Fruit fly (Drosophila melanogaster): ENCODE measurements around the gene Rubicon.

Gene Rubicon

DNA sequence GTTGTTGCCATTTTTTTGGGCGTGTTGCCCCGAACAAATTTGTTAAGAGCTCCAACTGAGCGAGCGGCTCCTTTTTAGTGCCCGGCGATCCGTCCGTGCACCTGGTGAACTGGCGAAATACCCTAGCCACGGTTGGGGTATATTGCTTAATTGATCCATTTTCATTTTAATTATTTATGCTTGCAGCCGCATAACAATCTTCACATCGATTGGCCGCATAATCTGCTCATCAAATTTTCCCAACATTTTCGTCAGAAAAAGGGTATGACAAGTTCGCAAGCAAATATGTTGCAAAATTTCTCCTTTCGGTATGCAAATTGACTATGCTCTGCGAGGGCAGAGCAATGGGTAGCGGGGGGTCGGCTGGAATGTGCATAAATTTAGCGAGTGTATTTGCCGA lies 9.2 kb upstream of the Rubicon start (continued):
- TF ChIP-seq spab (GFP tag; optimal IDR thresholded peaks at IDR 0.05) = no peak
- peak; percentile 3 for TF ChIP-seq CG3919 (GFP tag; optimal IDR thresholded peaks at IDR 0.05)
- 0 out of 3 replicates have a peak, but pooled peaks have one; percentile 22 for TF ChIP-seq CG6163 (GFP tag; IDR thresholded peaks at IDR 0.05)
- no peak for TF ChIP-seq fd85E (GFP tag; optimal IDR thresholded peaks at IDR 0.05)
- peak; percentile 31 for TF ChIP-seq Eip93F (GFP tag; optimal IDR thresholded peaks at IDR 0.05)
- no peak for TF ChIP-seq CG8632 (GFP tag; optimal IDR thresholded peaks at IDR 0.05)
- no peak for TF ChIP-seq pdm3 (GFP tag; optimal IDR thresholded peaks at IDR 0.05)
- TF ChIP-seq fkh (GFP tag; optimal IDR thresholded peaks at IDR 0.05) = no peak
- TF ChIP-seq Gug (GFP tag; IDR thresholded peaks at IDR 0.05) = no peak
- TF ChIP-seq CG4318 (GFP tag; optimal IDR thresholded peaks at IDR 0.05) = no peak
- TF ChIP-seq Smox (GFP tag; optimal IDR thresholded peaks at IDR 0.05) = peak; percentile 56
- no peak for TF ChIP-seq CG8319 (GFP tag; optimal IDR thresholded peaks at IDR 0.05)
- TF ChIP-seq topi (GFP tag; optimal IDR thresholded peaks at IDR 0.05) = peak; percentile 64
- TF ChIP-seq CG3032 (tag; optimal IDR thresholded peaks at IDR 0.05) = no peak
- TF ChIP-seq CG32006 (GFP tag; optimal IDR thresholded peaks at IDR 0.05) = no peak
- no peak for TF ChIP-seq CG6808 (GFP tag; optimal IDR thresholded peaks at IDR 0.05)
- peak; percentile 58 for TF ChIP-seq Met (GFP tag; optimal IDR thresholded peaks at IDR 0.05)
- no peak for TF ChIP-seq fd59A (GFP tag; optimal IDR thresholded peaks at IDR 0.05)
- peak; percentile 61 for TF ChIP-seq CG31627 (GFP tag; optimal IDR thresholded peaks at IDR 0.05)
- no peak for TF ChIP-seq eg (GFP tag; IDR thresholded peaks at IDR 0.05)
- peak; percentile 25 for TF ChIP-seq acj6 (GFP tag; optimal IDR thresholded peaks at IDR 0.05)
- peak; percentile 64 for TF ChIP-seq lz (GFP tag; optimal IDR thresholded peaks at IDR 0.05)
- TF ChIP-seq net (GFP tag; optimal IDR thresholded peaks at IDR 0.05) = no peak
- TF ChIP-seq CG11762 (GFP tag; optimal IDR thresholded peaks at IDR 0.05; ENCODE audit: insufficient read depth) = no peak
- TF ChIP-seq Eip75B (GFP tag; optimal IDR thresholded peaks at IDR 0.05) = peak; percentile 3
- TF ChIP-seq Ets96B (tag; optimal IDR thresholded peaks at IDR 0.05) = no peak
- TF ChIP-seq Hr39 (GFP tag; optimal IDR thresholded peaks at IDR 0.05) = peak; percentile 72
- TF ChIP-seq OdsH (GFP tag; optimal IDR thresholded peaks at IDR 0.05) = no peak
- no peak for TF ChIP-seq Sox15 (GFP tag; optimal IDR thresholded peaks at IDR 0.05)
- no peak for TF ChIP-seq CG6276 (GFP tag; optimal IDR thresholded peaks at IDR 0.05)
- peak; percentile 42 for TF ChIP-seq vri (GFP tag; optimal IDR thresholded peaks at IDR 0.05)
- TF ChIP-seq CG8119 (GFP tag; IDR thresholded peaks at IDR 0.05) = no peak
- TF ChIP-seq CG1621 (tag; optimal IDR thresholded peaks at IDR 0.05) = no peak
- TF ChIP-seq CG10669 (GFP tag; optimal IDR thresholded peaks at IDR 0.05) = no peak

DNA sequence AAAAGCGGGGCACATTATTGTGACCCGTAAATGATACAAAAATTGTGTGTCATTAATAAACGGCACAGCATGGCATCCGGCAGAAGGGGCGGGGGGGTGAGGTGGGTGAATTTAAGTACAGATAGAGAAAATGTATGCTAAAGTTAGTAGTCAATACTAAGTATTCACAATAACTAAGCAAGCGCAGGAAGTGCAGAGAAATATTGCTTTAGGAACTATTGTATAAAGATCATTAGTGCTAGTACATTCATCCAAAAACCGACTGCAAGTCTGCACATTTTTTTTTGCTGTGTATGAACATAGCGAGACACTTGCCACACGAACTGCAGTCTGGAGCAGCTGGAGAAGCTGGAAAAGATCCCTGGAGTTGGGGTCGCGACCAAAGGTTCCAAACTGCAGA lies 7.4 kb upstream of the Rubicon start:
- TF ChIP-seq esn (GFP tag; optimal IDR thresholded peaks at IDR 0.05) (peak; percentile 50), ss (GFP tag; optimal IDR thresholded peaks at IDR 0.05) (no peak), CG4318 (GFP tag; optimal IDR thresholded peaks at IDR 0.05) (no peak), dsx (GFP tag; optimal IDR thresholded peaks at IDR 0.05; ENCODE audit: poor library complexity, severe bottlenecking) (no peak), CG11902 (GFP tag; optimal IDR thresholded peaks at IDR 0.05) (no peak), svp (GFP tag) (peak; percentile 85), net (GFP tag; optimal IDR thresholded peaks at IDR 0.05) (no peak), CG1621 (tag; optimal IDR thresholded peaks at IDR 0.05) (no peak), dac (GFP tag; optimal IDR thresholded peaks at IDR 0.05) (no peak), Sox102F (GFP tag; optimal IDR thresholded peaks at IDR 0.05) (no peak), Eip78C (GFP tag) (peak; percentile 71), Sox14 (GFP tag; optimal IDR thresholded peaks at IDR 0.05) (peak; percentile 10), CG9139 (GFP tag; optimal IDR thresholded peaks at IDR 0.05) (no peak), CG3032 (tag; optimal IDR thresholded peaks at IDR 0.05) (no peak), Hr38 (GFP tag; optimal IDR thresholded peaks at IDR 0.05) (no peak), CG3919 (GFP tag; optimal IDR thresholded peaks at IDR 0.05) (no peak), CG11294 (GFP tag; IDR thresholded peaks at IDR 0.05) (no peak), CG10631 (GFP tag; optimal IDR thresholded peaks at IDR 0.05) (no peak), eg (GFP tag; IDR thresholded peaks at IDR 0.05) (no peak), fd59A (GFP tag; optimal IDR thresholded peaks at IDR 0.05) (no peak), topi (GFP tag; optimal IDR thresholded peaks at IDR 0.05) (peak; percentile 10), vri (GFP tag; optimal IDR thresholded peaks at IDR 0.05) (no peak), CG6808 (GFP tag; optimal IDR thresholded peaks at IDR 0.05) (no peak), Ets21C (GFP tag; optimal IDR thresholded peaks at IDR 0.05) (no peak), CG31627 (GFP tag; optimal IDR thresholded peaks at IDR 0.05) (peak; percentile 35), fd85E (GFP tag; optimal IDR thresholded peaks at IDR 0.05) (no peak), CG8632 (GFP tag; optimal IDR thresholded peaks at IDR 0.05) (no peak), Sox15 (GFP tag; optimal IDR thresholded peaks at IDR 0.05) (no peak), CG8119 (GFP tag; IDR thresholded peaks at IDR 0.05) (no peak), Smox (GFP tag; optimal IDR thresholded peaks at IDR 0.05) (peak; percentile 21), salr (GFP tag; optimal IDR thresholded peaks at IDR 0.05) (no peak), CG10669 (GFP tag; optimal IDR thresholded peaks at IDR 0.05) (no peak), cyc (GFP tag; optimal IDR thresholded peaks at IDR 0.05) (peak; percentile 39)

Data from whole organism, prepupa.